Worm (Caenorhabditis elegans) whole organism, L2 larva: ENCODE measurements around the gene slc-5A12.
A peak's percentile ranks its signal among the peaks of the same experiment; 100 is the strongest.

ENCODE experiments used
- C34F6.9 ChIP-seq: fragments of 150-350 bp; optimal IDR thresholded peaks from 2 replicates; lab custom pipeline; 2014; ENCODE audit warnings: missing biosample characterization, missing genetic modification characterization
- F13H6.1 ChIP-seq: sonication (generic microtip); optimal IDR thresholded peaks from 2 replicates; lab custom pipeline; 2016; ENCODE audit warnings: missing genetic modification characterization, missing compliant biosample characterization
- R02D3.7 ChIP-seq: fragments of 150-350 bp; optimal IDR thresholded peaks from 2 replicates; lab custom pipeline; 2014; ENCODE audit warnings: missing biosample characterization, missing genetic modification characterization
- Y55F3AM.14 ChIP-seq: fragments of 200-800 bp; sonication (Bioruptor generic); optimal IDR thresholded peaks from 2 replicates; lab custom pipeline; 2018; ENCODE audit warnings: mild to moderate bottlenecking, missing genetic modification characterization, missing compliant biosample characterization
- ZK546.5 ChIP-seq: sonication (generic microtip); optimal IDR thresholded peaks from 2 replicates; lab custom pipeline; 2017; ENCODE audit warnings: missing biosample characterization, missing genetic modification characterization
- alr-1 ChIP-seq: fragments of 150-350 bp; optimal IDR thresholded peaks from 2 replicates; lab custom pipeline; 2014; ENCODE audit warnings: missing biosample characterization, missing genetic modification characterization
- aly-2 ChIP-seq: fragments of 150-350 bp; optimal IDR thresholded peaks from 2 replicates; lab custom pipeline; 2014; ENCODE audit warnings: missing biosample characterization, missing genetic modification characterization
- ama-1 ChIP-seq: fragments of 150-350 bp; optimal IDR thresholded peaks from 2 replicates; lab custom pipeline; 2018; ENCODE audit warnings: inconsistent platforms
- blmp-1 ChIP-seq: sonication (generic microtip); optimal IDR thresholded peaks from 2 replicates; lab custom pipeline; 2017; ENCODE audit warnings: missing genetic modification characterization, mild to moderate bottlenecking, missing compliant biosample characterization, antibody characterized with exemption, moderate library complexity; ENCODE audit not compliant: insufficient read depth
- ceh-16 ChIP-seq: fragments of 150-350 bp; optimal IDR thresholded peaks from 2 replicates; lab custom pipeline; 2014; ENCODE audit warnings: missing biosample characterization, missing genetic modification characterization
- ceh-82 ChIP-seq: fragments of 150-350 bp; optimal IDR thresholded peaks from 2 replicates; lab custom pipeline; 2014; ENCODE audit warnings: missing biosample characterization, missing genetic modification characterization
- crh-2 ChIP-seq: sonication (generic microtip); optimal IDR thresholded peaks from 2 replicates; lab custom pipeline; 2017; ENCODE audit warnings: missing biosample characterization, missing genetic modification characterization
- dmd-4 ChIP-seq: sonication (generic microtip); optimal IDR thresholded peaks from 2 replicates; lab custom pipeline; 2017; ENCODE audit warnings: missing biosample characterization, missing genetic modification characterization
- egl-27 ChIP-seq: sonication (generic microtip); optimal IDR thresholded peaks from 3 replicates; lab custom pipeline; 2017; ENCODE audit warnings: missing biosample characterization, missing genetic modification reagents, missing genetic modification characterization
- elt-1 ChIP-seq: fragments of 150-350 bp; optimal IDR thresholded peaks from 2 replicates; lab custom pipeline; 2014; ENCODE audit warnings: missing biosample characterization, missing genetic modification characterization
- elt-3 ChIP-seq: sonication (generic microtip); optimal IDR thresholded peaks from 2 replicates; lab custom pipeline; 2017; ENCODE audit warnings: missing biosample characterization, missing genetic modification characterization
- fos-1 ChIP-seq: fragments of 150-350 bp; optimal IDR thresholded peaks from 2 replicates; lab custom pipeline; 2014; ENCODE audit warnings: missing biosample characterization, missing genetic modification characterization
- gmeb-1 ChIP-seq: fragments of 150-350 bp; optimal IDR thresholded peaks from 2 replicates; lab custom pipeline; 2014; ENCODE audit warnings: missing biosample characterization, missing genetic modification characterization
- lin-11 ChIP-seq: fragments of 150-350 bp; sonication (generic microtip); optimal IDR thresholded peaks from 2 replicates; lab custom pipeline; 2014; ENCODE audit warnings: missing biosample characterization, missing genetic modification characterization, inconsistent platforms, mixed read lengths
- lin-13 ChIP-seq: fragments of 150-350 bp; optimal IDR thresholded peaks from 2 replicates; lab custom pipeline; 2014; ENCODE audit warnings: missing biosample characterization, missing genetic modification reagents, missing genetic modification characterization
- lsy-2 ChIP-seq, 2 experiments: fragments of 150-350 bp in 1 of 2; sonication (generic microtip) in 1 of 2; optimal IDR thresholded peaks; 2 replicates each; lab custom pipeline; 2014 to 2017; ENCODE audit warnings: missing biosample characterization in 2 of 2, missing genetic modification characterization in 2 of 2
- mab-5 ChIP-seq: fragments of 150-350 bp; optimal IDR thresholded peaks from 2 replicates; lab custom pipeline; 2014; ENCODE audit warnings: missing biosample characterization, missing genetic modification characterization
- mbf-1 ChIP-seq: sonication (generic microtip); optimal IDR thresholded peaks from 2 replicates; lab custom pipeline; 2017; ENCODE audit warnings: missing biosample characterization, missing genetic modification characterization
- mdl-1 ChIP-seq, 2 experiments: fragments of 150-350 bp in 1 of 2; sonication (generic microtip) in 1 of 2; optimal IDR thresholded peaks; 2 replicates each; lab custom pipeline; 2017; ENCODE audit warnings: missing biosample characterization in 2 of 2, missing genetic modification characterization in 2 of 2
- nhr-10 ChIP-seq: sonication (generic microtip); optimal IDR thresholded peaks from 2 replicates; lab custom pipeline; 2017; ENCODE audit warnings: missing biosample characterization, missing genetic modification characterization
- nhr-11 ChIP-seq: fragments of 150-350 bp; optimal IDR thresholded peaks from 2 replicates; lab custom pipeline; 2014; ENCODE audit warnings: missing biosample characterization, missing genetic modification characterization
- nhr-12 ChIP-seq: fragments of 150-350 bp; optimal IDR thresholded peaks from 2 replicates; lab custom pipeline; 2014; ENCODE audit warnings: missing biosample characterization, missing genetic modification characterization
- nhr-129 ChIP-seq: fragments of 150-350 bp; optimal IDR thresholded peaks from 2 replicates; lab custom pipeline; 2014; ENCODE audit warnings: missing biosample characterization, missing genetic modification characterization
- nhr-21 ChIP-seq: fragments of 150-350 bp; optimal IDR thresholded peaks from 2 replicates; lab custom pipeline; 2014; ENCODE audit warnings: missing biosample characterization, missing genetic modification characterization
- nhr-23 ChIP-seq: fragments of 150-350 bp; optimal IDR thresholded peaks from 2 replicates; lab custom pipeline; 2014; ENCODE audit warnings: missing biosample characterization, missing genetic modification reagents, missing genetic modification characterization
- nhr-237 ChIP-seq: fragments of 150-350 bp; optimal IDR thresholded peaks from 2 replicates; lab custom pipeline; 2014; ENCODE audit warnings: missing biosample characterization, missing genetic modification characterization
- nhr-25 ChIP-seq: fragments of 150-350 bp; sonication (generic microtip); optimal IDR thresholded peaks from 3 replicates; lab custom pipeline; 2014; ENCODE audit warnings: missing biosample characterization, missing genetic modification characterization
- nhr-6 ChIP-seq: fragments of 150-350 bp; optimal IDR thresholded peaks from 2 replicates; lab custom pipeline; 2014; ENCODE audit warnings: missing biosample characterization, missing genetic modification characterization
- nhr-77 ChIP-seq: fragments of 150-350 bp; optimal IDR thresholded peaks from 2 replicates; lab custom pipeline; 2014; ENCODE audit warnings: missing biosample characterization, missing genetic modification characterization
- peb-1 ChIP-seq: fragments of 150-350 bp; optimal IDR thresholded peaks from 2 replicates; lab custom pipeline; 2014; ENCODE audit warnings: missing biosample characterization, missing genetic modification characterization
- sem-4 ChIP-seq: fragments of 150-350 bp; optimal IDR thresholded peaks from 2 replicates; lab custom pipeline; 2014; ENCODE audit warnings: missing biosample characterization, missing genetic modification reagents, missing genetic modification characterization
- skn-1 ChIP-seq: sonication (generic microtip); optimal IDR thresholded peaks from 2 replicates; lab custom pipeline; 2017; ENCODE audit warnings: missing biosample characterization, missing genetic modification characterization
- sma-3 ChIP-seq: sonication (generic microtip); optimal IDR thresholded peaks from 2 replicates; lab custom pipeline; 2016; ENCODE audit warnings: missing genetic modification reagents, missing genetic modification characterization, missing compliant biosample characterization
- sma-9 ChIP-seq, 2 experiments: fragments of 150-350 bp in 1 of 2; sonication (generic microtip) in 1 of 2; optimal IDR thresholded peaks; 2 replicates each; lab custom pipeline; 2014 to 2016; ENCODE audit warnings: missing genetic modification characterization in 2 of 2, mild to moderate bottlenecking in 1 of 2, missing biosample characterization in 1 of 2, missing compliant biosample characterization in 1 of 2, missing genetic modification reagents in 1 of 2, moderate library complexity in 1 of 2
- snpc-4 ChIP-seq: fragments of 150-350 bp; optimal IDR thresholded peaks from 2 replicates; lab custom pipeline; 2014; ENCODE audit warnings: missing biosample characterization, missing genetic modification characterization
- unc-39 ChIP-seq: fragments of 150-350 bp; optimal IDR thresholded peaks from 2 replicates; lab custom pipeline; 2014; ENCODE audit warnings: missing biosample characterization, missing genetic modification characterization
- unc-55 ChIP-seq: fragments of 150-350 bp; sonication (generic microtip); optimal IDR thresholded peaks from 3 replicates; lab custom pipeline; 2014; ENCODE audit warnings: missing biosample characterization, missing genetic modification reagents, missing genetic modification characterization
- unc-62 ChIP-seq: fragments of 150-350 bp; optimal IDR thresholded peaks from 2 replicates; lab custom pipeline; 2014; ENCODE audit warnings: missing biosample characterization, missing genetic modification reagents, missing genetic modification characterization
- zag-1 ChIP-seq: fragments of 150-350 bp; optimal IDR thresholded peaks from 2 replicates; lab custom pipeline; 2014; ENCODE audit warnings: missing biosample characterization, missing genetic modification characterization
- ztf-1 ChIP-seq: fragments of 200-800 bp; sonication (Bioruptor generic); conservative IDR thresholded peaks from 2 replicates; pipeline ENCODE4 v1.3.6; 2022; ENCODE audit warnings: missing genetic modification characterization, missing compliant biosample characterization
- ztf-11 ChIP-seq: sonication (generic microtip); optimal IDR thresholded peaks from 2 replicates; lab custom pipeline; 2017; ENCODE audit warnings: missing biosample characterization, missing genetic modification characterization
- ztf-4 ChIP-seq: fragments of 150-350 bp; optimal IDR thresholded peaks from 2 replicates; lab custom pipeline; 2014; ENCODE audit warnings: missing biosample characterization, missing genetic modification characterization

slc-5A12 gene

ce11 chrIV:11959573-11959972 lies 22.4 kb downstream of the slc-5A12 start, which contains the start of gene tgt-1:
Gene tgt-1, minus strand, starts transcription at chrIV:11959804.
- TF ChIP-seq nhr-25 (tag; lab: Kevin White, UChicago) (peak; percentile 9), snpc-4 (no peak), unc-62 (no peak)
- TF ChIP-seq, all 48 proteins: peak for 1

- TF ChIP-seq unc-39 (tag; lab: Kevin White, UChicago), result no peak
- TF ChIP-seq unc-62, result no peak
- TF ChIP-seq C34F6.9 (tag; lab: Kevin White, UChicago), result peak; percentile 73
- TF ChIP-seq egl-27 (tag; lab: Kevin White, UChicago), result peak; percentile 47
- TF ChIP-seq ama-1 (lab: Kevin White, UChicago), result no peak
- TF ChIP-seq elt-1 (tag; lab: Kevin White, UChicago), result no peak
- no peak for TF ChIP-seq ztf-11
- peak; percentile 39 for TF ChIP-seq unc-55
- no peak for TF ChIP-seq Y55F3AM.14 (GFP tag; lab: Kevin White, UChicago)
- TF ChIP-seq lin-11 (tag; lab: Kevin White, UChicago), result no peak
- peak; percentile 85 for TF ChIP-seq crh-2 (tag; lab: Kevin White, UChicago)
- peak in 1 of 2 experiments; percentile 11 for TF ChIP-seq mdl-1 (tag; optimal IDR thresholded peaks at IDR 0.05; lab: Kevin White, UChicago)
- no peak for TF ChIP-seq ztf-1 (GFP tag; lab: Robert Waterston, UW)
- peak; percentile 77 to 89 for TF ChIP-seq lsy-2 (tag; optimal IDR thresholded peaks at IDR 0.05; lab: Kevin White, UChicago)
- TF ChIP-seq nhr-12, result no peak
- TF ChIP-seq blmp-1 (tag; lab: Kevin White, UChicago), result peak; percentile 13
- TF ChIP-seq nhr-23 (tag; lab: Kevin White, UChicago), result no peak
- peak; percentile 34 for TF ChIP-seq snpc-4
- peak; percentile 75 for TF ChIP-seq nhr-6
- peak; percentile 82 for TF ChIP-seq sma-3 (GFP tag; lab: Kevin White, UChicago)
- no peak for TF ChIP-seq nhr-10 (tag; lab: Kevin White, UChicago)
- TF ChIP-seq ceh-16 (tag; lab: Kevin White, UChicago), result no peak
- peak; percentile 30 for TF ChIP-seq mab-5 (tag; lab: Kevin White, UChicago)
- TF ChIP-seq ztf-4 (tag; lab: Kevin White, UChicago), result no peak
- TF ChIP-seq nhr-11, result no peak
- TF ChIP-seq fos-1 (tag; lab: Kevin White, UChicago), result peak; percentile 15
- TF ChIP-seq R02D3.7 (tag; lab: Kevin White, UChicago), result peak; percentile 5
- no peak for TF ChIP-seq aly-2 (tag; lab: Kevin White, UChicago)
- peak; percentile 51 for TF ChIP-seq nhr-129 (tag; lab: Kevin White, UChicago)
- TF ChIP-seq sem-4, result peak; percentile 60
- TF ChIP-seq F13H6.1 (tag; lab: Kevin White, UChicago), result peak; percentile 68
- no peak for TF ChIP-seq ceh-82
- TF ChIP-seq ZK546.5, result peak; percentile 48
- TF ChIP-seq elt-3, result no peak
- TF ChIP-seq nhr-237, result peak; percentile 65
- TF ChIP-seq nhr-77 (tag; lab: Kevin White, UChicago), result peak; percentile 20
- peak; percentile 81 for TF ChIP-seq lin-13 (GFP tag; lab: Kevin White, UChicago)
- peak; percentile 93 for TF ChIP-seq sma-9 (GFP tag; optimal IDR thresholded peaks at IDR 0.05; lab: Kevin White, UChicago)
- no peak for TF ChIP-seq sma-9 (tag; optimal IDR thresholded peaks at IDR 0.05; lab: Kevin White, UChicago)
- no peak for TF ChIP-seq skn-1 (tag; lab: Kevin White, UChicago)
- TF ChIP-seq nhr-25 (tag; lab: Kevin White, UChicago), result peak; percentile 74
- TF ChIP-seq nhr-21, result peak; percentile 52
- TF ChIP-seq mbf-1 (tag; lab: Kevin White, UChicago), result no peak
- TF ChIP-seq dmd-4 (tag; lab: Kevin White, UChicago), result no peak
- TF ChIP-seq alr-1 (tag; lab: Kevin White, UChicago), result no peak
- peak; percentile 98 for TF ChIP-seq gmeb-1 (tag; lab: Kevin White, UChicago)
- TF ChIP-seq peb-1, result no peak
- TF ChIP-seq zag-1 (tag; lab: Kevin White, UChicago), result no peak
- TF ChIP-seq, all 48 proteins: peak for 24
Measured at ce11 chrIV:11961485-11962255, 24.5 kb downstream of the slc-5A12 start, which contains the start of gene ZK829.7. Gene ZK829.7, minus strand, starts transcription at chrIV:11961535.
